Worm (Caenorhabditis elegans): Measurements from ENCODE around the gene Y97E10AR.1.

Y97E10AR.1 gene

DNA sequence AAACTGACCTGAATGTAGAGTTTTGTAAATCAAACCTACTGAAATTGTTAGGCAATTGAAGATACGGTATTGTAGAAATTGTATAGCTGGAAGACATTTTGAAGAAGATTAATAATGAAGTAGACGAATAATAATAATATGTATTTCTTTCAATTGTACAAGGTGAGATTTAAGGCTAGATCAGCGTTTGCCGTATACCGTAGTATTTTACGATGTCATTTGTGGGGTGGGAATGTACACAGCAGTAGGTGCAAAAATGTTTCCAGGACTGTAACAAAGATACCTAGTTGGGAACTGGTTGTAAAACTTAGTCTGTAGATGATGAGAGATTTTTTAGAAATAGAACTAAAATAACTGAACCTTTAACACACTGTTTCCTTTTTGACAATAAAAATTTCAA, 6.7 kb upstream of the Y97E10AR.1 start, which contains the start of gene ceh-76:
ceh-76 (minus strand) TSS at position 101 of the 400 bp plus-strand sequence.
- TF ChIP-seq F37B4.10 (GFP tag; IDR thresholded peaks at IDR 0.05) (no peak), tbx-9 (tag; optimal IDR thresholded peaks at IDR 0.05; ENCODE audit: borderline replicate concordance) (no peak), repo-1 (tag; optimal IDR thresholded peaks at IDR 0.05) (no peak), rpc-1 (optimal IDR thresholded peaks at IDR 0.05) (no peak), rpc-1 (tag; optimal IDR thresholded peaks at IDR 0.05) (no peak), pbrm-1 (GFP tag; IDR thresholded peaks at IDR 0.05) (no peak), ZK185.1 (tag; optimal IDR thresholded peaks at IDR 0.05; ENCODE audit: poor library complexity, severe bottlenecking) (no peak), sptf-2 (GFP tag; optimal IDR thresholded peaks at IDR 0.05) (no peak), rec-8 (tag; optimal IDR thresholded peaks at IDR 0.05) (no peak), ceh-91 (GFP tag; IDR thresholded peaks at IDR 0.05) (no peak), ceh-58 (GFP tag; IDR thresholded peaks at IDR 0.05) (no peak), F10E7.11 (tag; optimal IDR thresholded peaks at IDR 0.05) (no peak), T26A5.8 (tag; optimal IDR thresholded peaks at IDR 0.05) (no peak), egl-44 (GFP tag; IDR thresholded peaks at IDR 0.05) (no peak), zim-3 (tag; optimal IDR thresholded peaks at IDR 0.05) (no peak), F55B11.4 (tag; optimal IDR thresholded peaks at IDR 0.05; ENCODE audit: borderline replicate concordance, insufficient read depth) (no peak), egrh-3 (GFP tag; IDR thresholded peaks at IDR 0.05) (no peak), fkh-3 (tag; optimal IDR thresholded peaks at IDR 0.05) (no peak), lin-35 (GFP tag; optimal IDR thresholded peaks at IDR 0.05) (no peak), ceh-100 (GFP tag; IDR thresholded peaks at IDR 0.05) (no peak), B0035.1 (tag; optimal IDR thresholded peaks at IDR 0.05) (no peak)

DNA sequence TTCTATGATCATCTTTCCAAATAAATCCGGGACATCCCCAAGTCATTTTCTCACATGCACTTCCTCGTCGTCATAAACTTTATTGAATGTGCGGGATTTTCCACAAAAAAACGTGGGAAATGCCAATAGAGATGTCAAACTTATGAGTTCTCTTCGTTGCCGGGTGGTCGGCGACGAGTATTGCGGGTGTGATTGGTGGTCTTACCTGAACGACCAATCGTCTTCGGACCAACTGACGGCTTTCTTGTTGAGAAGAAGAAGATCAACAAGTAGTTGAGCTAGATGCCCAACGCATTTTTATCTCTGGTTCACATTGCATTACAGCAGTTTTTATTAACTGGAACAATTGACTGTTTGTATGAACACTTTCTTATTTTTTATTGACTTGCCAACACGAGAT, 6.1 kb upstream of the Y97E10AR.1 start:
- TF ChIP-seq sptf-2 (GFP tag; optimal IDR thresholded peaks at IDR 0.05) (no peak), mxl-1 (tag; optimal IDR thresholded peaks at IDR 0.05) (no peak), tbx-9 (tag; optimal IDR thresholded peaks at IDR 0.05; ENCODE audit: borderline replicate concordance) (no peak), nhr-120 (GFP tag; IDR thresholded peaks at IDR 0.05) (no peak)

- TF ChIP-seq ztf-18 (tag; optimal IDR thresholded peaks at IDR 0.05) (no peak), die-1 (tag; optimal IDR thresholded peaks at IDR 0.05) (no peak), snpc-4 (GFP tag; optimal IDR thresholded peaks at IDR 0.05) (no peak), snpc-4 (tag; optimal IDR thresholded peaks at IDR 0.05) (no peak), xnd-1 (tag; optimal IDR thresholded peaks at IDR 0.05) (no peak), lin-40 (tag; optimal IDR thresholded peaks at IDR 0.05) (no peak), efl-1 (GFP tag; optimal IDR thresholded peaks at IDR 0.05) (no peak), C17E4.6 (GFP tag; IDR thresholded peaks at IDR 0.05) (no peak), zim-3 (tag; optimal IDR thresholded peaks at IDR 0.05) (no peak), ets-4 (GFP tag; optimal IDR thresholded peaks at IDR 0.05) (no peak), mxl-1 (tag; optimal IDR thresholded peaks at IDR 0.05) (no peak), lsy-27 (tag; optimal IDR thresholded peaks at IDR 0.05; ENCODE audit: borderline replicate concordance, insufficient read depth) (no peak), B0019.2 (GFP tag; conservative IDR thresholded peaks at IDR 0.05) (no peak), tbp1 (GFP tag; optimal IDR thresholded peaks at IDR 0.05) (no peak)
These were observed 5.4 kb upstream of the Y97E10AR.1 start, which contains the start of gene Y97E10AR.2 for ce11 chrV:7995878-7996277. TSS of gene Y97E10AR.2 (plus strand) at chrV:7996178.

DNA sequence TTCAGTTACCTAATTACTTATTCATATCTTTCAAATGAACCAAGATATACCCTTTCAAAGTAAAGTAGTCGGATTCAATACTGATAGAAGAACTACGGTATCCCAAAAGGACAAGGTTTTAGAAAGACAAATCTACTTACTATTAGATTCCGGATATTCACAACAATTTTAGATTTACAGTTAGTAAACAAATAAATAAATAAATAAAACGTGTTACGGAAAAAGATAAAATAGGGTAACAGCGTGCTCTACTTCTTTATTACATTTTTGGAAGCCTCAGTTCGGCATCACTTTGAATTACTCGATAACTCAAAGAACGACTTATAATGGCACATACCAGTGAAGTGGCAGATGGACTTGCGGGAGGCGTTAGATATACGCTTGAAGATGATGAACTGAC, 3.7 kb downstream of the Y97E10AR.1 start, which contains the start of gene Y97E10AR.8:
Y97E10AR.8 (plus strand) TSS at position 301 of the 400 bp plus-strand sequence.
- no peak for TF ChIP-seq fkh-3 (tag; optimal IDR thresholded peaks at IDR 0.05)
- TF ChIP-seq ceh-79 (tag; optimal IDR thresholded peaks at IDR 0.05): no peak
- TF ChIP-seq ccch-3 (GFP tag; optimal IDR thresholded peaks at IDR 0.05): no peak
- TF ChIP-seq hmg-20 (GFP tag; IDR thresholded peaks at IDR 0.05): no peak
- TF ChIP-seq ets-4 (GFP tag; optimal IDR thresholded peaks at IDR 0.05): no peak
- TF ChIP-seq dpl-1 (GFP tag; optimal IDR thresholded peaks at IDR 0.05): no peak
- TF ChIP-seq let-607 (tag; optimal IDR thresholded peaks at IDR 0.05): no peak
- TF ChIP-seq die-1 (tag; optimal IDR thresholded peaks at IDR 0.05): no peak
- no peak for TF ChIP-seq him-1 (tag; optimal IDR thresholded peaks at IDR 0.05)
- no peak for TF ChIP-seq mcd-1 (GFP tag; IDR thresholded peaks at IDR 0.05)
- no peak for TF ChIP-seq tbx-9 (tag; optimal IDR thresholded peaks at IDR 0.05; ENCODE audit: borderline replicate concordance)
- no peak for TF ChIP-seq akir-1 (GFP tag; optimal IDR thresholded peaks at IDR 0.05)
- TF ChIP-seq ztf-3 (GFP tag; optimal IDR thresholded peaks at IDR 0.05): no peak
- TF ChIP-seq mxl-1 (tag; optimal IDR thresholded peaks at IDR 0.05): no peak
- no peak for TF ChIP-seq hsf-1 (GFP tag; IDR thresholded peaks at IDR 0.05)

Data from whole organism, young adult.